Worm (Caenorhabditis elegans) whole organism, L2 larva: ENCODE results near the gene top-2.

Source experiments
- ZK546.5 ChIP-seq: sonication (generic microtip); optimal IDR thresholded peaks from 2 replicates; lab custom pipeline; 2017; ENCODE audit warnings: missing biosample characterization, missing genetic modification characterization
- blmp-1 ChIP-seq: sonication (generic microtip); optimal IDR thresholded peaks from 2 replicates; lab custom pipeline; 2017; ENCODE audit warnings: missing genetic modification characterization, mild to moderate bottlenecking, missing compliant biosample characterization, antibody characterized with exemption, moderate library complexity; ENCODE audit not compliant: insufficient read depth
- egl-27 ChIP-seq: sonication (generic microtip); optimal IDR thresholded peaks from 3 replicates; lab custom pipeline; 2017; ENCODE audit warnings: missing biosample characterization, missing genetic modification reagents, missing genetic modification characterization
- elt-3 ChIP-seq: sonication (generic microtip); optimal IDR thresholded peaks from 2 replicates; lab custom pipeline; 2017; ENCODE audit warnings: missing biosample characterization, missing genetic modification characterization
- fos-1 ChIP-seq: fragments of 150-350 bp; optimal IDR thresholded peaks from 2 replicates; lab custom pipeline; 2014; ENCODE audit warnings: missing biosample characterization, missing genetic modification characterization
- lin-11 ChIP-seq: fragments of 150-350 bp; sonication (generic microtip); optimal IDR thresholded peaks from 2 replicates; lab custom pipeline; 2014; ENCODE audit warnings: missing biosample characterization, missing genetic modification characterization, inconsistent platforms, mixed read lengths
- lin-39 ChIP-seq: fragments of 150-350 bp; optimal IDR thresholded peaks from 2 replicates; lab custom pipeline; 2014; ENCODE audit warnings: missing biosample characterization, missing genetic modification reagents, missing genetic modification characterization
- mdl-1 ChIP-seq, 2 experiments: fragments of 150-350 bp in 1 of 2; sonication (generic microtip) in 1 of 2; optimal IDR thresholded peaks; 2 replicates each; lab custom pipeline; 2017; ENCODE audit warnings: missing biosample characterization in 2 of 2, missing genetic modification characterization in 2 of 2
- nhr-10 ChIP-seq: sonication (generic microtip); optimal IDR thresholded peaks from 2 replicates; lab custom pipeline; 2017; ENCODE audit warnings: missing biosample characterization, missing genetic modification characterization
- nhr-21 ChIP-seq: fragments of 150-350 bp; optimal IDR thresholded peaks from 2 replicates; lab custom pipeline; 2014; ENCODE audit warnings: missing biosample characterization, missing genetic modification characterization
- nhr-23 ChIP-seq: fragments of 150-350 bp; optimal IDR thresholded peaks from 2 replicates; lab custom pipeline; 2014; ENCODE audit warnings: missing biosample characterization, missing genetic modification reagents, missing genetic modification characterization
- nhr-6 ChIP-seq: fragments of 150-350 bp; optimal IDR thresholded peaks from 2 replicates; lab custom pipeline; 2014; ENCODE audit warnings: missing biosample characterization, missing genetic modification characterization
- nhr-77 ChIP-seq: fragments of 150-350 bp; optimal IDR thresholded peaks from 2 replicates; lab custom pipeline; 2014; ENCODE audit warnings: missing biosample characterization, missing genetic modification characterization
- sem-4 ChIP-seq: fragments of 150-350 bp; optimal IDR thresholded peaks from 2 replicates; lab custom pipeline; 2014; ENCODE audit warnings: missing biosample characterization, missing genetic modification reagents, missing genetic modification characterization
- sma-3 ChIP-seq: sonication (generic microtip); optimal IDR thresholded peaks from 2 replicates; lab custom pipeline; 2016; ENCODE audit warnings: missing genetic modification reagents, missing genetic modification characterization, missing compliant biosample characterization
- sma-9 ChIP-seq, 2 experiments: fragments of 150-350 bp in 1 of 2; sonication (generic microtip) in 1 of 2; optimal IDR thresholded peaks; 2 replicates each; lab custom pipeline; 2014 to 2016; ENCODE audit warnings: missing genetic modification characterization in 2 of 2, mild to moderate bottlenecking in 1 of 2, missing biosample characterization in 1 of 2, missing compliant biosample characterization in 1 of 2, missing genetic modification reagents in 1 of 2, moderate library complexity in 1 of 2
- snpc-4 ChIP-seq: fragments of 150-350 bp; optimal IDR thresholded peaks from 2 replicates; lab custom pipeline; 2014; ENCODE audit warnings: missing biosample characterization, missing genetic modification characterization
- unc-39 ChIP-seq: fragments of 150-350 bp; optimal IDR thresholded peaks from 2 replicates; lab custom pipeline; 2014; ENCODE audit warnings: missing biosample characterization, missing genetic modification characterization
- ztf-11 ChIP-seq: sonication (generic microtip); optimal IDR thresholded peaks from 2 replicates; lab custom pipeline; 2017; ENCODE audit warnings: missing biosample characterization, missing genetic modification characterization
- ztf-4 ChIP-seq: fragments of 150-350 bp; optimal IDR thresholded peaks from 2 replicates; lab custom pipeline; 2014; ENCODE audit warnings: missing biosample characterization, missing genetic modification characterization

Gene top-2

DNA sequence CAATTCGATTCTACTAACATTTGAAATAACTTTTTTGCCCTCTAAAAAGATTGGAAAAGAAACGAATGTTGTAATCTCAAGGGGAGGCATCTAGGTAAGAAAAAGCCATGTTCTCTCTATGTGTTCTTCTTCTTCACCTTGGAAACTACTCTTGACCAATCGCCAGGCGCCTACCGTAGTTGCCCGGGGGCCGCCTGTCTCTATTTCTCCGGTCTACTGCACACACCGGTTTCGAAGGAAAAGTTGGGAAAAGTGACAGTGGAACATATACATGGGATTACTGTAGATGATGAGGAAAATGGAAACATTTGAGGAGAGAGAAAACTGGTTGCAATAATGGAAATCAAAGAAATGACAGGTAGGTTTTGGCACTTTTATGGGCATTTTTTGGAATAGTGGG, 51.6 kb downstream of the top-2 start:
- TF ChIP-seq egl-27 (no peak), nhr-21 (no peak), ztf-11 (tag; lab: Kevin White, UChicago) (no peak), nhr-10 (tag; lab: Kevin White, UChicago) (no peak), sma-9 (GFP tag; optimal IDR thresholded peaks at IDR 0.05; lab: Kevin White, UChicago) (no peak), sma-9 (tag; optimal IDR thresholded peaks at IDR 0.05; lab: Kevin White, UChicago) (no peak), ZK546.5 (tag; lab: Kevin White, UChicago) (no peak), fos-1 (tag; lab: Kevin White, UChicago) (no peak), lin-39 (tag; lab: Kevin White, UChicago) (no peak), mdl-1 (tag; optimal IDR thresholded peaks at IDR 0.05; lab: Kevin White, UChicago) (no peak), nhr-23 (no peak), blmp-1 (tag; lab: Kevin White, UChicago) (no peak), snpc-4 (tag; lab: Kevin White, UChicago) (no peak), lin-11 (no peak), unc-39 (tag; lab: Kevin White, UChicago) (no peak)

DNA sequence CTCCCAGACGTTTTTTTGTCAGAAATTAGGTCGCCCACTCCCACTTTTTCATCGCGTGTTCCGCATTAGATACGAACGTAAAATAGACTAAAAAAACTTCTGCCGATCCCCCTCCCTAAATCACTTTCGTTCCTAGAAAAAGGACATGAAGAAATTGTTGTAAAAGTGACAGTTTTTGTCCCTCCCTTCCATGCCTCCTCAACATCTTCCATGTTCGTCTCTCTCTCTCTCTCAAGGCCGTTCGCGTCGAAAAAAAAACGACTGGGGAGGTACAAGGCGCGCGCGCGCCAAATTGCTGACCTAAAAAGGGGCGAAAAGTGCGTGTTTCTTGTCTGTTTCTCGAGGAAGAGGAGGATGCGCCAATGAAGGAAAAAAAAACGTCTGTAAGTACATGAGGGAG, 53.8 kb downstream of the top-2 start:
- TF ChIP-seq sem-4 (tag; lab: Kevin White, UChicago), result peak; percentile 64
- TF ChIP-seq lin-11, result no peak
- TF ChIP-seq blmp-1 (tag; lab: Kevin White, UChicago), result peak; percentile 77
- TF ChIP-seq fos-1 (tag; lab: Kevin White, UChicago), result no peak
- no peak for TF ChIP-seq mdl-1 (tag; optimal IDR thresholded peaks at IDR 0.05; lab: Kevin White, UChicago)

DNA sequence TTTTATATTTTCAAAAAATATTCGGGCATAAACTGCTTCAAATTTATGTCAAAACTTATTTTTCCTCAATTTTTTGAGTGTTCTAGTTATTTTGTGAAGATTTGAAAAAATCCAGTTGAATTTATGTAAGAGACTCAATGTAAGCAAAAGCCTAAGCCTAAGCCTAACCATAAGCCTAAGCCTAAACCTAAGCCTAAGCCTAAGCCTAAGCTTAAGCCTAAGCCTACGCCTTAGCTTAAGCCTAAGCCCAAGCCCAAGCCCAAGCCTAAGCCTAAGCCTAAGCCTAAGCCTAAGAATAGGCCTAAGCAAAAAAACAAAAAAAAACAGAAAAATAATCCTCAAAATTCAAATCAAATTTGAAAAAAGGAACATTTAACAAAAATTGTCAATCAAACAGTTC, 55.2 kb downstream of the top-2 start:
- no peak for TF ChIP-seq elt-3
- no peak for TF ChIP-seq nhr-10 (tag; lab: Kevin White, UChicago)
- no peak for TF ChIP-seq sem-4 (tag; lab: Kevin White, UChicago)
- TF ChIP-seq sma-3 (GFP tag; lab: Kevin White, UChicago), result no peak
- no peak for TF ChIP-seq nhr-6 (tag; lab: Kevin White, UChicago)
- no peak for TF ChIP-seq nhr-77 (tag; lab: Kevin White, UChicago)
- no peak for TF ChIP-seq ztf-4 (tag; lab: Kevin White, UChicago)
